Worm (Caenorhabditis elegans): ENCODE measurements around the gene syd-1.

syd-1 gene

ce11 chrII:7547269-7547668 lies 47.4 kb downstream of the syd-1 start:
- no peak for TF ChIP-seq ces-1 (GFP tag; optimal IDR thresholded peaks at IDR 0.05)
- no peak for TF ChIP-seq nhr-237 (tag; optimal IDR thresholded peaks at IDR 0.05)
- TF ChIP-seq unc-120 (tag; optimal IDR thresholded peaks at IDR 0.05; ENCODE audit: poor library complexity, severe bottlenecking): no peak
- TF ChIP-seq drap-1 (GFP tag; optimal IDR thresholded peaks at IDR 0.05): no peak
- TF ChIP-seq M03D4.4 (tag; optimal IDR thresholded peaks at IDR 0.05): no peak
- no peak for TF ChIP-seq elt-1 (tag; optimal IDR thresholded peaks at IDR 0.05; ENCODE audit: borderline replicate concordance, insufficient read depth)
- TF ChIP-seq elt-3 (tag; optimal IDR thresholded peaks at IDR 0.05): no peak
- no peak for TF ChIP-seq sptf-1 (tag; optimal IDR thresholded peaks at IDR 0.05)
- no peak for TF ChIP-seq ceh-83 (GFP tag; optimal IDR thresholded peaks at IDR 0.05)
- no peak for TF ChIP-seq zip-8 (tag; optimal IDR thresholded peaks at IDR 0.05)
- no peak for TF ChIP-seq lsy-2 (tag; optimal IDR thresholded peaks at IDR 0.05)
- no peak for TF ChIP-seq unc-39 (tag; optimal IDR thresholded peaks at IDR 0.05)
- TF ChIP-seq nhr-28 (tag; optimal IDR thresholded peaks at IDR 0.05): no peak
- TF ChIP-seq ztf-11 (tag; optimal IDR thresholded peaks at IDR 0.05): no peak

DNA sequence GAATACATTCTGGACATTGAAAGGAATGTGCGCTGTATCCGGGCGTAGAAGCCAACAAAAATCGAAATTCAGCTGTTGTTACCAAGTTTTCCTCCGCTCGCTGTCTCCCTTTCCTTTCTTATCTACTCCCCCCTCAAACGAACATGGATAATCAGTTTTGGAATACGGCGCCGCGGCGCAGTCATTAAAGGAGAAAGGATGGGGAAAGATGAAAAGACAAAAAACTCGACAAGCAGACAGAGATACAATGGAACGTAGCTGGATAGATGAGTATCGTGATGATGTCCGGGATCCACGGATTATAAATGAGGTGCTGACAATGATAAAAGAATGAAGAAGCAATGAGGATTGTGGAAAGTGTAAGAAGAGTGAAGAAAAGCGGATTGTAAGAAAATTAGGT lies 49.3 kb downstream of the syd-1 start:
- TF ChIP-seq blmp-1 (tag; optimal IDR thresholded peaks at IDR 0.05): no peak
- TF ChIP-seq mls-2 (tag; optimal IDR thresholded peaks at IDR 0.05): no peak
- no peak for TF ChIP-seq nhr-76 (tag; optimal IDR thresholded peaks at IDR 0.05)
- no peak for TF ChIP-seq ceh-83 (GFP tag; optimal IDR thresholded peaks at IDR 0.05)
- no peak for TF ChIP-seq ceh-43 (GFP tag; optimal IDR thresholded peaks at IDR 0.05)
- no peak for TF ChIP-seq pha-4 (tag; optimal IDR thresholded peaks at IDR 0.05)
- TF ChIP-seq ztf-11 (tag; optimal IDR thresholded peaks at IDR 0.05): no peak
- TF ChIP-seq snpc-4 (tag; optimal IDR thresholded peaks at IDR 0.05): no peak
- TF ChIP-seq M03D4.4 (tag; optimal IDR thresholded peaks at IDR 0.05): no peak
- TF ChIP-seq ces-1 (GFP tag; optimal IDR thresholded peaks at IDR 0.05): no peak
- TF ChIP-seq sem-2 (GFP tag; optimal IDR thresholded peaks at IDR 0.05): no peak
- TF ChIP-seq ceh-39 (tag; optimal IDR thresholded peaks at IDR 0.05): no peak
- no peak for TF ChIP-seq nhr-12 (tag; optimal IDR thresholded peaks at IDR 0.05)

DNA sequence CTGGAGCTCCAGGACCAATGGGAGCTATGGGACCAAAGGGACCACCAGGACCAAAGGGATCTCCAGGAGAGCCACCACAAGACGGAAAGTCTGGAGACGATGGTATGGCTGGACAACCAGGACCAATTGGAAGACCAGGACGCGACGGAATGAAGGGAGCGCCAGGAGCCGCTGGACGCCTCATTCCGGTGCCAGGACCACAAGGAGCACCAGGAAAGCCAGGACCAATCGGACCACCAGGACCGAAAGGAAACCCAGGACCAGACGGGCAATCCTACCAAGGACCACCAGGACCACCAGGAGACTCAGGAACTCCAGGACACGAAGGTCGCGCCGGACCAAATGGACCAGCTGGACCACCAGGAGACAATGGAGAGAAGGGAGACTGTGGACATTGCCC lies 49.9 kb downstream of the syd-1 start:
- TF ChIP-seq mls-2 (tag; optimal IDR thresholded peaks at IDR 0.05) (no peak), unc-39 (tag; optimal IDR thresholded peaks at IDR 0.05) (no peak), bed-3 (GFP tag; optimal IDR thresholded peaks at IDR 0.05) (no peak), tbx-8 (GFP tag; optimal IDR thresholded peaks at IDR 0.05) (no peak), elt-3 (tag; optimal IDR thresholded peaks at IDR 0.05) (no peak), sem-2 (GFP tag; optimal IDR thresholded peaks at IDR 0.05) (no peak), lin-13 (tag; optimal IDR thresholded peaks at IDR 0.05) (no peak), nhr-76 (tag; optimal IDR thresholded peaks at IDR 0.05) (no peak), snpc-4 (tag; optimal IDR thresholded peaks at IDR 0.05) (no peak), hlh-1 (tag; optimal IDR thresholded peaks at IDR 0.05) (no peak), nhr-12 (tag; optimal IDR thresholded peaks at IDR 0.05) (no peak), flh-1 (GFP tag; optimal IDR thresholded peaks at IDR 0.05) (no peak), mep-1 (tag; optimal IDR thresholded peaks at IDR 0.05) (no peak), cnd-1 (tag; optimal IDR thresholded peaks at IDR 0.05) (no peak)

DNA sequence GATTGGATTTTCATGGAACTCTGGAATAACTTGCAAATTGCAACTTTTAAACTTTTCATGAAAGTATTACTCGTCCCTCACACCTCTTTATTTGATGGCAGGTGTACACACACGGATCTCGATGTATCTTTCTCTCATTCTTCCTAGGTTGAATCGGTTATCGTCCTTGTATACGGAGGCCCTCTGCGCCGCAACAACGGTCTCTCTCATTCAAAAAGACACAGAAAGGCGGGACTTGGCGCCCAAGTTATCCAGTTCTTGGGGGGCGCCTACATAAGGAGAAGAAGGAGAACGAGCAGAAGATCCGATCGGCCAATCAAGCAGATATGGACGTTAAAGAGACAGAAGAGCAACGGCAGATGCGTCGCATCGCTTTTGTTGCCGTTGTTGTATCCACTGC lies 50.9 kb downstream of the syd-1 start, which contains the start of gene rol-8:
TSS of gene rol-8 (plus strand) at position 301 of the 400 bp plus-strand sequence.
- no peak for TF ChIP-seq ces-1 (GFP tag; optimal IDR thresholded peaks at IDR 0.05)
- no peak for TF ChIP-seq tbx-8 (GFP tag; optimal IDR thresholded peaks at IDR 0.05)
- TF ChIP-seq nhr-76 (tag; optimal IDR thresholded peaks at IDR 0.05): no peak
- TF ChIP-seq lin-13 (tag; optimal IDR thresholded peaks at IDR 0.05): no peak
- TF ChIP-seq ceh-43 (GFP tag; optimal IDR thresholded peaks at IDR 0.05): no peak
- no peak for TF ChIP-seq blmp-1 (tag; optimal IDR thresholded peaks at IDR 0.05)
- TF ChIP-seq nhr-12 (tag; optimal IDR thresholded peaks at IDR 0.05): no peak
- no peak for TF ChIP-seq unc-39 (tag; optimal IDR thresholded peaks at IDR 0.05)
- no peak for TF ChIP-seq nhr-237 (tag; optimal IDR thresholded peaks at IDR 0.05)
- no peak for TF ChIP-seq bed-3 (GFP tag; optimal IDR thresholded peaks at IDR 0.05)
- no peak for TF ChIP-seq hlh-1 (tag; optimal IDR thresholded peaks at IDR 0.05)
- TF ChIP-seq M03D4.4 (tag; optimal IDR thresholded peaks at IDR 0.05): no peak
- no peak for TF ChIP-seq ceh-83 (GFP tag; optimal IDR thresholded peaks at IDR 0.05)
- TF ChIP-seq lin-32 (GFP tag; optimal IDR thresholded peaks at IDR 0.05): no peak
- no peak for TF ChIP-seq ztf-11 (tag; optimal IDR thresholded peaks at IDR 0.05)
- no peak for TF ChIP-seq flh-1 (GFP tag; optimal IDR thresholded peaks at IDR 0.05)
- TF ChIP-seq elt-1 (tag; optimal IDR thresholded peaks at IDR 0.05; ENCODE audit: borderline replicate concordance, insufficient read depth): no peak
- TF ChIP-seq elt-3 (tag; optimal IDR thresholded peaks at IDR 0.05): no peak

ce11 chrII:7542952-7543351 lies 51.8 kb downstream of the syd-1 start:
- TF ChIP-seq ceh-43 (GFP tag; optimal IDR thresholded peaks at IDR 0.05) (no peak), sptf-1 (tag; optimal IDR thresholded peaks at IDR 0.05) (no peak), bed-3 (GFP tag; optimal IDR thresholded peaks at IDR 0.05) (no peak), nhr-2 (tag; optimal IDR thresholded peaks at IDR 0.05) (no peak), ces-1 (GFP tag; optimal IDR thresholded peaks at IDR 0.05) (no peak), mep-1 (tag; optimal IDR thresholded peaks at IDR 0.05) (no peak), cnd-1 (tag; optimal IDR thresholded peaks at IDR 0.05) (no peak), elt-1 (tag; optimal IDR thresholded peaks at IDR 0.05; ENCODE audit: borderline replicate concordance, insufficient read depth) (no peak), nhr-237 (tag; optimal IDR thresholded peaks at IDR 0.05) (no peak), zip-8 (tag; optimal IDR thresholded peaks at IDR 0.05) (no peak), nhr-12 (tag; optimal IDR thresholded peaks at IDR 0.05) (no peak), mab-5 (tag; optimal IDR thresholded peaks at IDR 0.05) (no peak)

Data from whole organism, mixed stage, embryonic.